Worm (Caenorhabditis elegans) whole organism, L2 larva: ENCODE data around the gene srg-40.
A peak's percentile ranks its signal among the peaks of the same experiment; 100 is the strongest.

Experiments used
- R02D3.7 ChIP-seq: fragments of 150-350 bp; optimal IDR thresholded peaks from 2 replicates; lab custom pipeline; 2014; ENCODE audit warnings: missing biosample characterization, missing genetic modification characterization
- Y55F3AM.14 ChIP-seq: fragments of 200-800 bp; sonication (Bioruptor generic); optimal IDR thresholded peaks from 2 replicates; lab custom pipeline; 2018; ENCODE audit warnings: mild to moderate bottlenecking, missing genetic modification characterization, missing compliant biosample characterization
- ZK546.5 ChIP-seq: sonication (generic microtip); optimal IDR thresholded peaks from 2 replicates; lab custom pipeline; 2017; ENCODE audit warnings: missing biosample characterization, missing genetic modification characterization
- alr-1 ChIP-seq: fragments of 150-350 bp; optimal IDR thresholded peaks from 2 replicates; lab custom pipeline; 2014; ENCODE audit warnings: missing biosample characterization, missing genetic modification characterization
- ama-1 ChIP-seq: fragments of 150-350 bp; optimal IDR thresholded peaks from 2 replicates; lab custom pipeline; 2018; ENCODE audit warnings: inconsistent platforms
- ceh-16 ChIP-seq: fragments of 150-350 bp; optimal IDR thresholded peaks from 2 replicates; lab custom pipeline; 2014; ENCODE audit warnings: missing biosample characterization, missing genetic modification characterization
- ceh-82 ChIP-seq: fragments of 150-350 bp; optimal IDR thresholded peaks from 2 replicates; lab custom pipeline; 2014; ENCODE audit warnings: missing biosample characterization, missing genetic modification characterization
- crh-2 ChIP-seq: sonication (generic microtip); optimal IDR thresholded peaks from 2 replicates; lab custom pipeline; 2017; ENCODE audit warnings: missing biosample characterization, missing genetic modification characterization
- egl-27 ChIP-seq: sonication (generic microtip); optimal IDR thresholded peaks from 3 replicates; lab custom pipeline; 2017; ENCODE audit warnings: missing biosample characterization, missing genetic modification reagents, missing genetic modification characterization
- elt-1 ChIP-seq: fragments of 150-350 bp; optimal IDR thresholded peaks from 2 replicates; lab custom pipeline; 2014; ENCODE audit warnings: missing biosample characterization, missing genetic modification characterization
- elt-3 ChIP-seq: sonication (generic microtip); optimal IDR thresholded peaks from 2 replicates; lab custom pipeline; 2017; ENCODE audit warnings: missing biosample characterization, missing genetic modification characterization
- fos-1 ChIP-seq: fragments of 150-350 bp; optimal IDR thresholded peaks from 2 replicates; lab custom pipeline; 2014; ENCODE audit warnings: missing biosample characterization, missing genetic modification characterization
- gmeb-1 ChIP-seq: fragments of 150-350 bp; optimal IDR thresholded peaks from 2 replicates; lab custom pipeline; 2014; ENCODE audit warnings: missing biosample characterization, missing genetic modification characterization
- lin-11 ChIP-seq: fragments of 150-350 bp; sonication (generic microtip); optimal IDR thresholded peaks from 2 replicates; lab custom pipeline; 2014; ENCODE audit warnings: missing biosample characterization, missing genetic modification characterization, inconsistent platforms, mixed read lengths
- lin-13 ChIP-seq: fragments of 150-350 bp; optimal IDR thresholded peaks from 2 replicates; lab custom pipeline; 2014; ENCODE audit warnings: missing biosample characterization, missing genetic modification reagents, missing genetic modification characterization
- lin-39 ChIP-seq: fragments of 150-350 bp; optimal IDR thresholded peaks from 2 replicates; lab custom pipeline; 2014; ENCODE audit warnings: missing biosample characterization, missing genetic modification reagents, missing genetic modification characterization
- lsy-2 ChIP-seq, 2 experiments: fragments of 150-350 bp in 1 of 2; sonication (generic microtip) in 1 of 2; optimal IDR thresholded peaks; 2 replicates each; lab custom pipeline; 2014 to 2017; ENCODE audit warnings: missing biosample characterization in 2 of 2, missing genetic modification characterization in 2 of 2
- mab-5 ChIP-seq: fragments of 150-350 bp; optimal IDR thresholded peaks from 2 replicates; lab custom pipeline; 2014; ENCODE audit warnings: missing biosample characterization, missing genetic modification characterization
- mbf-1 ChIP-seq: sonication (generic microtip); optimal IDR thresholded peaks from 2 replicates; lab custom pipeline; 2017; ENCODE audit warnings: missing biosample characterization, missing genetic modification characterization
- mdl-1 ChIP-seq, 2 experiments: fragments of 150-350 bp in 1 of 2; sonication (generic microtip) in 1 of 2; optimal IDR thresholded peaks; 2 replicates each; lab custom pipeline; 2017; ENCODE audit warnings: missing biosample characterization in 2 of 2, missing genetic modification characterization in 2 of 2
- nhr-10 ChIP-seq: sonication (generic microtip); optimal IDR thresholded peaks from 2 replicates; lab custom pipeline; 2017; ENCODE audit warnings: missing biosample characterization, missing genetic modification characterization
- nhr-11 ChIP-seq: fragments of 150-350 bp; optimal IDR thresholded peaks from 2 replicates; lab custom pipeline; 2014; ENCODE audit warnings: missing biosample characterization, missing genetic modification characterization
- nhr-12 ChIP-seq: fragments of 150-350 bp; optimal IDR thresholded peaks from 2 replicates; lab custom pipeline; 2014; ENCODE audit warnings: missing biosample characterization, missing genetic modification characterization
- nhr-129 ChIP-seq: fragments of 150-350 bp; optimal IDR thresholded peaks from 2 replicates; lab custom pipeline; 2014; ENCODE audit warnings: missing biosample characterization, missing genetic modification characterization
- nhr-21 ChIP-seq: fragments of 150-350 bp; optimal IDR thresholded peaks from 2 replicates; lab custom pipeline; 2014; ENCODE audit warnings: missing biosample characterization, missing genetic modification characterization
- nhr-23 ChIP-seq: fragments of 150-350 bp; optimal IDR thresholded peaks from 2 replicates; lab custom pipeline; 2014; ENCODE audit warnings: missing biosample characterization, missing genetic modification reagents, missing genetic modification characterization
- nhr-237 ChIP-seq: fragments of 150-350 bp; optimal IDR thresholded peaks from 2 replicates; lab custom pipeline; 2014; ENCODE audit warnings: missing biosample characterization, missing genetic modification characterization
- nhr-25 ChIP-seq: fragments of 150-350 bp; sonication (generic microtip); optimal IDR thresholded peaks from 3 replicates; lab custom pipeline; 2014; ENCODE audit warnings: missing biosample characterization, missing genetic modification characterization
- nhr-6 ChIP-seq: fragments of 150-350 bp; optimal IDR thresholded peaks from 2 replicates; lab custom pipeline; 2014; ENCODE audit warnings: missing biosample characterization, missing genetic modification characterization
- nhr-77 ChIP-seq: fragments of 150-350 bp; optimal IDR thresholded peaks from 2 replicates; lab custom pipeline; 2014; ENCODE audit warnings: missing biosample characterization, missing genetic modification characterization
- peb-1 ChIP-seq: fragments of 150-350 bp; optimal IDR thresholded peaks from 2 replicates; lab custom pipeline; 2014; ENCODE audit warnings: missing biosample characterization, missing genetic modification characterization
- sma-3 ChIP-seq: sonication (generic microtip); optimal IDR thresholded peaks from 2 replicates; lab custom pipeline; 2016; ENCODE audit warnings: missing genetic modification reagents, missing genetic modification characterization, missing compliant biosample characterization
- sma-9 ChIP-seq, 2 experiments: fragments of 150-350 bp in 1 of 2; sonication (generic microtip) in 1 of 2; optimal IDR thresholded peaks; 2 replicates each; lab custom pipeline; 2014 to 2016; ENCODE audit warnings: missing genetic modification characterization in 2 of 2, mild to moderate bottlenecking in 1 of 2, missing biosample characterization in 1 of 2, missing compliant biosample characterization in 1 of 2, missing genetic modification reagents in 1 of 2, moderate library complexity in 1 of 2
- snpc-4 ChIP-seq: fragments of 150-350 bp; optimal IDR thresholded peaks from 2 replicates; lab custom pipeline; 2014; ENCODE audit warnings: missing biosample characterization, missing genetic modification characterization
- unc-39 ChIP-seq: fragments of 150-350 bp; optimal IDR thresholded peaks from 2 replicates; lab custom pipeline; 2014; ENCODE audit warnings: missing biosample characterization, missing genetic modification characterization
- unc-55 ChIP-seq: fragments of 150-350 bp; sonication (generic microtip); optimal IDR thresholded peaks from 3 replicates; lab custom pipeline; 2014; ENCODE audit warnings: missing biosample characterization, missing genetic modification reagents, missing genetic modification characterization
- unc-62 ChIP-seq: fragments of 150-350 bp; optimal IDR thresholded peaks from 2 replicates; lab custom pipeline; 2014; ENCODE audit warnings: missing biosample characterization, missing genetic modification reagents, missing genetic modification characterization
- zag-1 ChIP-seq: fragments of 150-350 bp; optimal IDR thresholded peaks from 2 replicates; lab custom pipeline; 2014; ENCODE audit warnings: missing biosample characterization, missing genetic modification characterization
- ztf-1 ChIP-seq: fragments of 200-800 bp; sonication (Bioruptor generic); conservative IDR thresholded peaks from 2 replicates; pipeline ENCODE4 v1.3.6; 2022; ENCODE audit warnings: missing genetic modification characterization, missing compliant biosample characterization
- ztf-11 ChIP-seq: sonication (generic microtip); optimal IDR thresholded peaks from 2 replicates; lab custom pipeline; 2017; ENCODE audit warnings: missing biosample characterization, missing genetic modification characterization
- ztf-4 ChIP-seq: fragments of 150-350 bp; optimal IDR thresholded peaks from 2 replicates; lab custom pipeline; 2014; ENCODE audit warnings: missing biosample characterization, missing genetic modification characterization

Gene srg-40

DNA sequence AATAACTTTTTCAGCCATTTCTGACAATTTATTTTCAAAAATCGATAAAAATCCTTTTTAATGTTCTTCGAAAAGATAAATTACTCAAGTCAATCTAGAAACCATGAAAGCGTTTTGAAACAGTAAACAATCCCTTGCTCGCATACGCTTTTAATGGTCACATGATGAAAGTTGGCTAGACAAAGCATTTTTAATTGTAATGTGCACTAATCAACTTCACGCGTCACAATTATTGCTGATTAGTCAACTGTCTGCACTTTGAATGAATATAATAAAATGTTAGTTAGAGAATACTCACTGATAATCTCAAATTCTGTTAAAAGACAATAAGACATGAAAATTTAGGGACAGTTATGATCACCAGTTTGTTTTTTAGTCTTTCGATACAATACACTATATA, 7.8 kb downstream of the srg-40 start:
- TF ChIP-seq unc-39 (tag; lab: Kevin White, UChicago): no peak
- no peak for TF ChIP-seq nhr-6
- no peak for TF ChIP-seq mbf-1
- TF ChIP-seq, all 48 proteins: peak for 0

DNA sequence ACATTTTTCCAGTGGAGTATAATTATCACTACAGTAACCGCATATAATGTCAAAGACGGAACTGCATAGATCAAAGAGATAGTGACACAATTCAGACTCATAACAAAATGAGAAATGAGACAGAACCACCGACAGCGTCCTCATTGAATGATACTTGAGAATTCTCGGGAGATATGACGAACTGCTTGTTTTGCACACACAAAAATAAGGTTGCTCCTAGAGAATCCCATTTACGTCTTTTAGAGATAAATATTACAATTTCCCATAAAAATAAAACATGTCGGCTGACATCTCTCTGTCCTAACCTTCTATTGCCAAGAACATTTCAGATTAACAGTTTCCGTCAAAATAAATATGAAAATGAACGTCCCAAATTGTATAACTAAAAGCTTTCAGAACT, 8.8 kb downstream of the srg-40 start, which contains the start of gene srg-38:
srg-38 (minus strand) TSS at position 101 of the 400 bp plus-strand sequence.
- TF ChIP-seq Y55F3AM.14 (no peak), nhr-10 (tag; lab: Kevin White, UChicago) (no peak), nhr-12 (tag; lab: Kevin White, UChicago) (no peak), peb-1 (no peak), fos-1 (tag; lab: Kevin White, UChicago) (no peak), nhr-25 (no peak), unc-62 (no peak), R02D3.7 (tag; lab: Kevin White, UChicago) (no peak), nhr-21 (tag; lab: Kevin White, UChicago) (no peak), elt-1 (no peak), ztf-1 (GFP tag; lab: Robert Waterston, UW) (no peak), mbf-1 (no peak), unc-55 (GFP tag; lab: Kevin White, UChicago) (no peak)

DNA sequence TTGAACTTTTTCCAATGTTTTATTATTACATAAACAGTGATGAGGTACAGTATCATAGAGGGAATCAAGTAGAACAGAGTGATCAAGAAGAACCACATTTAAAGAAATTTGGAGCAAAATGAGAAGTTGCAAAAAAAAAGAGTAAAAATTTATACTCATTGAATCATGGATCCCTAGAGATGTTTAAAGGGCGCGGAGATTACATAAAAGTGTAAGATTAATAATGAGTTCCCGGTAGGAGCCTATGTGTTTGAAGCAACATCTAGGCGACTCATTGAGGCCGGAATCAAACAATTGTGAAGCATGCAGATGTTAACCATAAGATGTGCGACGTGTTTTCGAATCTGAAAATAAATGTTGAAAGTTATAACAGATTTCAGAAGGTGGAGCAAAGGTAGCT, 12.0 kb downstream of the srg-40 start, which contains the start of gene srg-39:
srg-39 (minus strand) TSS at position 101 of the 400 bp plus-strand sequence.
- TF ChIP-seq nhr-25: no peak
- TF ChIP-seq lin-39: no peak
- no peak for TF ChIP-seq unc-39 (tag; lab: Kevin White, UChicago)
- TF ChIP-seq lin-13: no peak
- TF ChIP-seq nhr-23 (tag; lab: Kevin White, UChicago): no peak
- no peak for TF ChIP-seq nhr-21 (tag; lab: Kevin White, UChicago)
- no peak for TF ChIP-seq ztf-4 (tag; lab: Kevin White, UChicago)
- TF ChIP-seq crh-2 (tag; lab: Kevin White, UChicago): no peak
- no peak for TF ChIP-seq ztf-1 (GFP tag; lab: Robert Waterston, UW)
- no peak for TF ChIP-seq ceh-82
- no peak for TF ChIP-seq ama-1 (lab: Kevin White, UChicago)
- TF ChIP-seq ZK546.5 (tag; lab: Kevin White, UChicago): no peak
- TF ChIP-seq unc-55 (GFP tag; lab: Kevin White, UChicago): no peak

DNA sequence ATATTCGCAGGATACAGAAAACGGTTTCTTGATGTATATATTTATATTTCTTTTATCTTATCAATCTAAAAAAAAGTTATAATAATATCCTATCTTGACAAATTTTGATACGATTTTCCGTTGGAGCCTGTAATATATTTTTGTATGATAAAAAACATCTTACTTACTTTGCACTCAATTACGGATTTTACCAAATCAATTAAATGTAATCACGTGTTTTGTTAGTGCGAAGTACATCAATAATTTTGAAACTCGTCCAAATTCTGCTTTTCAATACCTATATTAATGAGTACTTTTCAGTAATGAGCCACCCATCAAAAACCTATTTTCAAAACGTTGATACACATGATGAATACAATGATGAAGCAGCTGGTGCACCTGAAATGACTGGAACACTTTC, 15.0 kb downstream of the srg-40 start, which contains the start of gene T19C4.1:
T19C4.1 (plus strand) TSS at position 301 of the 400 bp plus-strand sequence.
- TF ChIP-seq sma-9 (GFP tag; optimal IDR thresholded peaks at IDR 0.05; lab: Kevin White, UChicago): no peak
- no peak for TF ChIP-seq sma-9 (tag; optimal IDR thresholded peaks at IDR 0.05; lab: Kevin White, UChicago)
- no peak for TF ChIP-seq lsy-2 (tag; optimal IDR thresholded peaks at IDR 0.05; lab: Kevin White, UChicago)
- TF ChIP-seq ztf-1 (GFP tag; lab: Robert Waterston, UW): no peak
- TF ChIP-seq gmeb-1 (tag; lab: Kevin White, UChicago): no peak
- TF ChIP-seq peb-1: no peak
- no peak for TF ChIP-seq mab-5 (tag; lab: Kevin White, UChicago)
- no peak for TF ChIP-seq nhr-23 (tag; lab: Kevin White, UChicago)
- TF ChIP-seq unc-55 (GFP tag; lab: Kevin White, UChicago): no peak
- no peak for TF ChIP-seq unc-62
- no peak for TF ChIP-seq ZK546.5 (tag; lab: Kevin White, UChicago)
- TF ChIP-seq lin-13: no peak
- TF ChIP-seq sma-3 (GFP tag; lab: Kevin White, UChicago): no peak
- no peak for TF ChIP-seq mbf-1
- no peak for TF ChIP-seq ama-1 (lab: Kevin White, UChicago)
- no peak for TF ChIP-seq nhr-77 (tag; lab: Kevin White, UChicago)
- no peak for TF ChIP-seq snpc-4 (tag; lab: Kevin White, UChicago)

DNA sequence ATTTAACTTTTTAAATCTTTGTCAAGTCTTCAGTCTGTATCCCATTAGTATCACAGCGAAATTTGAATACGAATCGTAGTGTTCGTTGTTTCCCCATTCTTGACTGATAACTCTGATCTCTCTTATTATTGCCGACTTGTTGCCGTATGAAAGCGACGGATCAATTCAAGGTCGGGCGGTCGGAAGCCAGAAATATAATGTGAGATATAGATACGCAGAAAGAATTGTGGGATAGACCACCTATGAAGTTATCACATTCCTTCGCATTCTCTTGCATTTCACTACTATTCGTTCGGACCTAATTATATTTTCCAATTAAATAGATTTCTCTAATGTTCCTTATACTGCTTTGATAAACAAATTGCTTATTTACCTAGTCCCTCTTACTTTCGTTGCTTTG, 15.4 kb downstream of the srg-40 start:
- TF ChIP-seq mab-5 (tag; lab: Kevin White, UChicago) (no peak), egl-27 (tag; lab: Kevin White, UChicago) (no peak), alr-1 (no peak), nhr-25 (peak; percentile 4), sma-3 (GFP tag; lab: Kevin White, UChicago) (no peak), lin-13 (no peak), ceh-82 (no peak)
- TF ChIP-seq, all 48 proteins: peak for 1

DNA sequence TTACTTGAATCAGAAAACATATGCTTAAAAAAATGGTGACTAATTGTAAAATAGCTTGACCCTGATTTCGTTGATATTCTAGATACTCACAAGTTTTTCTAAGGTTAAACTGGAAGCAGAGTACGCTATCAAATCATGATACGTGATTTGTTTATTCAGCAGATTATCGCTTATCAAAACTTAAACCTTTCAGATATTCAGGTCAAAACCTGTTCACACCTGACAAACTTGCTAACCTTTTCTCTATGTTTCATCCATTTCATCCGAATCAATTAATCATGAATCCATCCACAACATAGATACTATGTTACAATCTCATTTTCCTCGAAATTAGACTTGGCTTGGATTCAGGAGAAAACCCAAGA, 16.6 kb downstream of the srg-40 start:
- TF ChIP-seq Y55F3AM.14 (no peak), lin-13 (peak; percentile 14), nhr-11 (tag; lab: Kevin White, UChicago) (no peak), nhr-129 (tag; lab: Kevin White, UChicago) (no peak), lin-11 (no peak), elt-3 (tag; lab: Kevin White, UChicago) (no peak), lin-39 (no peak), nhr-25 (peak; percentile 74), ceh-16 (tag; lab: Kevin White, UChicago) (no peak), fos-1 (tag; lab: Kevin White, UChicago) (no peak), nhr-10 (tag; lab: Kevin White, UChicago) (no peak), alr-1 (no peak), nhr-21 (tag; lab: Kevin White, UChicago) (peak; percentile 84), mdl-1 (tag; optimal IDR thresholded peaks at IDR 0.05; lab: Kevin White, UChicago) (no peak), ztf-11 (no peak), egl-27 (tag; lab: Kevin White, UChicago) (no peak), snpc-4 (tag; lab: Kevin White, UChicago) (no peak), sma-3 (GFP tag; lab: Kevin White, UChicago) (peak; percentile 62), mab-5 (tag; lab: Kevin White, UChicago) (no peak), nhr-6 (no peak), zag-1 (tag; lab: Kevin White, UChicago) (no peak), nhr-237 (tag; lab: Kevin White, UChicago) (no peak)
